Fruit fly (Drosophila melanogaster) Kc167 (cell line): ENCODE measurements around the gene CG11891.

Source experiments
- Sin3A ChIP-seq: fragments of >200 bp; optimal IDR thresholded peaks from 2 replicates; lab custom pipeline; 2018; ENCODE audit warnings: missing external identifiers
- h ChIP-seq: fragments of >200 bp; optimal IDR thresholded peaks from 3 replicates; lab custom pipeline; 2018; ENCODE audit warnings: missing external identifiers
- psq ChIP-seq: fragments of >200 bp; optimal IDR thresholded peaks from 2 replicates; lab custom pipeline; 2017; ENCODE audit warnings: missing external identifiers
- ttk ChIP-seq: sonication (Bioruptor generic); optimal IDR thresholded peaks from 2 replicates; lab custom pipeline; 2017; ENCODE audit warnings: missing external identifiers

DNA sequence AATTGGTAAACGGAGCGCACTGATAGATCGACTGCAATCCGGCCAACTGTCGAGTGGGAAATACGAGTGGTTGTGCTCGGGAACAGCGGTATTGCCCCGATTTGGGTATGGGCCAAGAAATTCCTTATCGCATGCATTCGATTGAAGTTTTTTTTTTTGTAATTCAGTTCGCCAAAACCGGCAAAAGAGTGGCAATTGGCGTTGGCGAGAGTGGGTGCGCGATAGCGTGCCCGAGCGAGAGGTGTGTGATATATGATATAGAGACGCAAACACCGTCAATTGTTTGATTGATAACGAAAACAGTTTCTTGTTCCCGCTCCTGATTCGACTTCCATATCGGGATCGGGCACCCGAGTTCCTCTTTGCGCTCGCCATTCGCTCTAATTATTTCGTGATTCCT is 43.8 kb downstream of the CG11891 start, which contains the start of gene CG31087:
- TF ChIP-seq h (lab: Kevin White, UChicago) = no peak
- TF ChIP-seq psq (lab: Kevin White, UChicago) = no peak
- no peak for TF ChIP-seq Sin3A (lab: Kevin White, UChicago)
- no peak for TF ChIP-seq ttk
